Worm (Caenorhabditis elegans) whole organism, late embryonic: ENCODE results near the gene Y45F10C.4.

ENCODE experiments used
- C08G9.2 ChIP-seq: sonication (generic microtip); optimal IDR thresholded peaks from 2 replicates; lab custom pipeline; 2016; ENCODE audit warnings: mild to moderate bottlenecking, missing genetic modification characterization, moderate library complexity, missing compliant biosample characterization
- C38D4.7 ChIP-seq: fragments of 200-800 bp; sonication (Bioruptor generic); optimal IDR thresholded peaks from 2 replicates; lab custom pipeline; 2018; ENCODE audit warnings: mild to moderate bottlenecking, missing genetic modification characterization, moderate library complexity, missing compliant biosample characterization
- F13H6.1 ChIP-seq: sonication (generic microtip); optimal IDR thresholded peaks from 2 replicates; lab custom pipeline; 2016; ENCODE audit warnings: missing genetic modification characterization, missing compliant biosample characterization
- K09A11.1 ChIP-seq: sonication (generic microtip); optimal IDR thresholded peaks from 2 replicates; lab custom pipeline; 2017; ENCODE audit warnings: antibody characterized with exemption, mild to moderate bottlenecking, missing genetic modification characterization, missing compliant biosample characterization; ENCODE audit not compliant: insufficient read depth
- Y22D7AL.16 ChIP-seq: sonication (generic microtip); optimal IDR thresholded peaks from 2 replicates; lab custom pipeline; 2016; ENCODE audit warnings: missing genetic modification characterization, missing compliant biosample characterization
- ahr-1 ChIP-seq: sonication (generic microtip); optimal IDR thresholded peaks from 2 replicates; lab custom pipeline; 2016; ENCODE audit warnings: missing genetic modification characterization, missing compliant biosample characterization
- ceh-14 ChIP-seq: sonication (generic microtip); optimal IDR thresholded peaks from 2 replicates; lab custom pipeline; 2016; ENCODE audit warnings: missing genotype, missing genetic modification characterization, missing compliant biosample characterization
- ceh-18 ChIP-seq: sonication (generic microtip); optimal IDR thresholded peaks from 2 replicates; lab custom pipeline; 2016; ENCODE audit warnings: missing genetic modification characterization, missing compliant biosample characterization
- ceh-19 ChIP-seq: fragments of 200-800 bp; sonication (Bioruptor generic); optimal IDR thresholded peaks from 2 replicates; lab custom pipeline; 2018; ENCODE audit warnings: mild to moderate bottlenecking, missing genetic modification characterization, missing compliant biosample characterization
- ceh-2 ChIP-seq: sonication (generic microtip); optimal IDR thresholded peaks from 2 replicates; lab custom pipeline; 2016; ENCODE audit warnings: missing genotype, missing genetic modification characterization, missing compliant biosample characterization
- ceh-24 ChIP-seq: sonication (generic microtip); optimal IDR thresholded peaks from 2 replicates; lab custom pipeline; 2016; ENCODE audit warnings: mild to moderate bottlenecking, missing genetic modification characterization, missing compliant biosample characterization
- ceh-30 ChIP-seq: fragments of 150-350 bp; optimal IDR thresholded peaks from 2 replicates; lab custom pipeline; 2014; ENCODE audit warnings: missing biosample characterization, missing genetic modification characterization
- ceh-34 ChIP-seq: sonication (generic microtip); optimal IDR thresholded peaks from 2 replicates; lab custom pipeline; 2016; ENCODE audit warnings: mild to moderate bottlenecking, missing genetic modification characterization, missing compliant biosample characterization
- ceh-45 ChIP-seq: fragments of 200-800 bp; sonication (Bioruptor generic); IDR thresholded peaks from 2 replicates; pipeline ENCODE4 v1.3.6; 2022; ENCODE audit warnings: missing genetic modification reagents, missing genetic modification characterization, missing compliant biosample characterization
- ceh-6 ChIP-seq: fragments of 200-800 bp; sonication (Bioruptor generic); optimal IDR thresholded peaks from 2 replicates; lab custom pipeline; 2018; ENCODE audit warnings: mild to moderate bottlenecking, missing genetic modification characterization, missing compliant biosample characterization
- che-1 ChIP-seq: sonication (generic microtip); optimal IDR thresholded peaks from 2 replicates; lab custom pipeline; 2016; ENCODE audit warnings: mild to moderate bottlenecking, missing genetic modification characterization, missing compliant biosample characterization
- elt-2 ChIP-seq: sonication (generic microtip); optimal IDR thresholded peaks from 2 replicates; lab custom pipeline; 2016; ENCODE audit warnings: missing genetic modification reagents, missing genetic modification characterization, missing compliant biosample characterization
- elt-4 ChIP-seq: sonication (generic microtip); optimal IDR thresholded peaks from 2 replicates; lab custom pipeline; 2016; ENCODE audit warnings: missing genetic modification characterization, missing compliant biosample characterization
- ets-4 ChIP-seq: sonication (generic microtip); optimal IDR thresholded peaks from 2 replicates; lab custom pipeline; 2016; ENCODE audit warnings: missing genetic modification characterization, missing compliant biosample characterization
- fax-1 ChIP-seq: sonication (generic microtip); optimal IDR thresholded peaks from 2 replicates; lab custom pipeline; 2016; ENCODE audit warnings: missing genotype, missing genetic modification characterization, missing compliant biosample characterization
- fkh-10 ChIP-seq: fragments of 150-350 bp; optimal IDR thresholded peaks from 2 replicates; lab custom pipeline; 2014; ENCODE audit warnings: missing biosample characterization, missing genetic modification reagents, missing genetic modification characterization
- fkh-6 ChIP-seq: sonication (generic microtip); optimal IDR thresholded peaks from 2 replicates; lab custom pipeline; 2016; ENCODE audit warnings: missing genetic modification characterization, missing compliant biosample characterization
- hlh-13 ChIP-seq: fragments of 200-800 bp; sonication (Bioruptor generic); optimal IDR thresholded peaks from 2 replicates; lab custom pipeline; 2018; ENCODE audit warnings: mild to moderate bottlenecking, missing genetic modification characterization, missing compliant biosample characterization
- hlh-15 ChIP-seq: sonication (generic microtip); optimal IDR thresholded peaks from 2 replicates; lab custom pipeline; 2016; ENCODE audit warnings: missing genetic modification characterization, missing compliant biosample characterization
- hlh-30 ChIP-seq: sonication (generic microtip); optimal IDR thresholded peaks from 2 replicates; lab custom pipeline; 2017; ENCODE audit warnings: antibody characterized with exemption, missing genetic modification characterization, missing compliant biosample characterization; ENCODE audit not compliant: insufficient read depth
- lim-6 ChIP-seq: sonication (generic microtip); optimal IDR thresholded peaks from 2 replicates; lab custom pipeline; 2016; ENCODE audit warnings: missing genetic modification characterization, missing compliant biosample characterization
- mec-3 ChIP-seq: sonication (generic microtip); optimal IDR thresholded peaks from 2 replicates; lab custom pipeline; 2016; ENCODE audit warnings: borderline replicate concordance, missing genetic modification characterization, missing compliant biosample characterization
- nfya-1 ChIP-seq: sonication (generic microtip); optimal IDR thresholded peaks from 2 replicates; lab custom pipeline; 2017; ENCODE audit warnings: missing genetic modification characterization, mild to moderate bottlenecking, missing compliant biosample characterization, antibody characterized with exemption, moderate library complexity
- nhr-232 ChIP-seq: sonication (generic microtip); optimal IDR thresholded peaks from 2 replicates; lab custom pipeline; 2016; ENCODE audit warnings: missing genetic modification characterization, missing compliant biosample characterization
- npax-4 ChIP-seq: sonication (generic microtip); optimal IDR thresholded peaks from 2 replicates; lab custom pipeline; 2016; ENCODE audit warnings: missing genetic modification characterization, missing compliant biosample characterization
- pax-1 ChIP-seq: fragments of 150-350 bp; optimal IDR thresholded peaks from 2 replicates; lab custom pipeline; 2014; ENCODE audit warnings: missing biosample characterization, missing genetic modification characterization
- pha-2 ChIP-seq: sonication (generic microtip); optimal IDR thresholded peaks from 2 replicates; lab custom pipeline; 2017; ENCODE audit warnings: mild to moderate bottlenecking, missing genetic modification characterization, missing compliant biosample characterization
- pros-1 ChIP-seq: fragments of 150-350 bp; optimal IDR thresholded peaks from 2 replicates; lab custom pipeline; 2014; ENCODE audit warnings: missing biosample characterization, missing genetic modification reagents, missing genetic modification characterization
- sox-2 ChIP-seq: fragments of 200-800 bp; sonication (Bioruptor generic); IDR thresholded peaks from 2 replicates; pipeline ENCODE4 v1.3.6; 2022; ENCODE audit warnings: missing genetic modification reagents, missing genetic modification characterization, missing compliant biosample characterization
- syd-9 ChIP-seq: sonication (generic microtip); optimal IDR thresholded peaks from 2 replicates; lab custom pipeline; 2016; ENCODE audit warnings: mild to moderate bottlenecking, missing genetic modification characterization, moderate library complexity, missing compliant biosample characterization
- ttx-3 ChIP-seq: sonication (generic microtip); optimal IDR thresholded peaks from 2 replicates; lab custom pipeline; 2016; ENCODE audit warnings: missing genetic modification reagents, missing genetic modification characterization, missing compliant biosample characterization
- unc-3 ChIP-seq, 2 experiments: fragments of 200-800 bp in 1 of 2; sonication (Bioruptor generic) in 1 of 2; sonication (generic microtip) in 1 of 2; conservative IDR thresholded peaks in 1 of 2; optimal IDR thresholded peaks in 1 of 2; 2 replicates each; pipeline versions ENCODE4 v1.3.6 to Lab custom; 2016 to 2022; ENCODE audit warnings: missing compliant biosample characterization in 2 of 2, missing genetic modification characterization in 2 of 2, missing genetic modification reagents in 1 of 2
- unc-42 ChIP-seq: sonication (generic microtip); optimal IDR thresholded peaks from 2 replicates; lab custom pipeline; 2016; ENCODE audit warnings: missing genotype, missing genetic modification characterization, missing compliant biosample characterization
- unc-86 ChIP-seq: sonication (generic microtip); optimal IDR thresholded peaks from 2 replicates; lab custom pipeline; 2016; ENCODE audit warnings: missing genetic modification characterization, missing compliant biosample characterization
- ztf-16 ChIP-seq: sonication (generic microtip); optimal IDR thresholded peaks from 2 replicates; lab custom pipeline; 2017; ENCODE audit warnings: missing genetic modification characterization, missing compliant biosample characterization

The Y45F10C.4 gene

DNA sequence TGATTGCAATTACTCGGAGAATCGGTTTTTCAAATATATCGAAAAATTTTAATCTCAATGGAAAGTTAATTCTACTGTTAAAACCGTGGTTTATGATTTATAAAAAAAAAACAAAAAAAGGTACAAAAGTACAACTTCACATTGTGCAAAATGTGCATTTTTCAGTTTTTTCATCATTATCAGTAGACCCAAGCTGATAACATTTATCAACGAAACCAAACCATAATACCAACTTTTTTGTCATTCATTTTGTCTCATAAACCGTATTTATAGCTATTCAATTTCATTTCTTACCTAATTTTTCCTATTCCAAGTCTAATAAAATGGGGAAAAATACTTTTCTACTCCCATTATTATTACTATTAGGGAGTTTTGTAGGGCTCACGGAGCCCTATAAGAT, 25.0 kb downstream of the Y45F10C.4 start, which contains the start of gene ugt-22:
Gene ugt-22 (plus strand): TSS at position 234 of the 400 bp plus-strand sequence.
- TF ChIP-seq sox-2 (GFP tag; lab: Robert Waterston, UW) (no peak), ceh-19 (no peak), elt-2 (tag; lab: Kevin White, UChicago) (peak; percentile 67), fax-1 (tag; lab: Kevin White, UChicago) (no peak), ceh-6 (GFP tag; lab: Kevin White, UChicago) (no peak), hlh-15 (no peak), che-1 (no peak), ztf-16 (tag; lab: Kevin White, UChicago) (no peak)
- TF ChIP-seq, all 69 proteins: peak for 1

ce11 chrIV:13636975-13637374, 27.0 kb downstream of the Y45F10C.4 start, which contains the start of gene C08F11.7:
Gene C08F11.7 (plus strand): TSS chrIV:13637275.
- TF ChIP-seq unc-86 (tag; lab: Kevin White, UChicago) (no peak), F13H6.1 (tag; lab: Kevin White, UChicago) (no peak), pros-1 (tag; lab: Kevin White, UChicago) (no peak), mec-3 (tag; lab: Kevin White, UChicago) (no peak), ets-4 (tag; lab: Kevin White, UChicago) (no peak), ahr-1 (tag; lab: Kevin White, UChicago) (no peak), K09A11.1 (no peak), nfya-1 (tag; lab: Kevin White, UChicago) (no peak), ceh-14 (tag; lab: Kevin White, UChicago) (no peak), elt-2 (tag; lab: Kevin White, UChicago) (no peak), lim-6 (tag; lab: Kevin White, UChicago) (no peak), pha-2 (tag; lab: Kevin White, UChicago) (no peak), hlh-15 (no peak), syd-9 (no peak), fax-1 (tag; lab: Kevin White, UChicago) (no peak), ttx-3 (tag; lab: Kevin White, UChicago) (no peak), unc-42 (tag; lab: Kevin White, UChicago) (no peak)

ce11 chrIV:13633165-13633564, 30.8 kb downstream of the Y45F10C.4 start, which contains the start of gene fbxa-98:
Gene fbxa-98 (plus strand): TSS chrIV:13633407.
- no peak for TF ChIP-seq hlh-30
- TF ChIP-seq sox-2 (GFP tag; lab: Robert Waterston, UW), result no peak
- TF ChIP-seq K09A11.1, result no peak
- no peak for TF ChIP-seq fkh-10 (GFP tag; lab: Kevin White, UChicago)
- TF ChIP-seq pax-1, result no peak
- no peak for TF ChIP-seq fkh-6 (tag; lab: Kevin White, UChicago)
- no peak for TF ChIP-seq C38D4.7 (GFP tag; lab: Kevin White, UChicago)
- no peak for TF ChIP-seq mec-3 (tag; lab: Kevin White, UChicago)
- no peak for TF ChIP-seq hlh-13 (GFP tag; lab: Kevin White, UChicago)
- no peak for TF ChIP-seq C08G9.2 (tag; lab: Kevin White, UChicago)
- TF ChIP-seq ceh-24, result no peak
- TF ChIP-seq elt-4, result no peak
- no peak for TF ChIP-seq unc-3 (GFP tag; conservative IDR thresholded peaks at IDR 0.05; lab: Robert Waterston, UW)
- TF ChIP-seq unc-3 (tag; optimal IDR thresholded peaks at IDR 0.05; lab: Kevin White, UChicago), result no peak
- TF ChIP-seq syd-9, result no peak
- no peak for TF ChIP-seq unc-42 (tag; lab: Kevin White, UChicago)
- no peak for TF ChIP-seq fax-1 (tag; lab: Kevin White, UChicago)
- no peak for TF ChIP-seq ceh-6 (GFP tag; lab: Kevin White, UChicago)
- no peak for TF ChIP-seq ceh-18 (tag; lab: Kevin White, UChicago)
- no peak for TF ChIP-seq ceh-19
- TF ChIP-seq ceh-30 (tag; lab: Kevin White, UChicago), result no peak

- no peak for TF ChIP-seq ceh-30 (tag; lab: Kevin White, UChicago)
- TF ChIP-seq npax-4 (tag; lab: Kevin White, UChicago), result no peak
- TF ChIP-seq ceh-34 (tag; lab: Kevin White, UChicago), result no peak
- no peak for TF ChIP-seq hlh-30
- no peak for TF ChIP-seq nhr-232 (tag; lab: Kevin White, UChicago)
- TF ChIP-seq ceh-2, result no peak
- no peak for TF ChIP-seq ceh-45
- no peak for TF ChIP-seq mec-3 (tag; lab: Kevin White, UChicago)
- TF ChIP-seq ceh-14 (tag; lab: Kevin White, UChicago), result no peak
- TF ChIP-seq unc-3 (GFP tag; conservative IDR thresholded peaks at IDR 0.05; lab: Robert Waterston, UW), result no peak
- no peak for TF ChIP-seq unc-3 (tag; optimal IDR thresholded peaks at IDR 0.05; lab: Kevin White, UChicago)
- no peak for TF ChIP-seq Y22D7AL.16 (tag; lab: Kevin White, UChicago)
Observed at ce11 chrIV:13632613-13633012, 31.4 kb downstream of the Y45F10C.4 start.
